Worm (Caenorhabditis elegans): ENCODE data around the gene C14A4.12.

ce11 chrII:10570302-10570701 is 42.5 kb upstream of the C14A4.12 start, which contains the start of gene txt-13:
- TF ChIP-seq W03F9.2 (tag; optimal IDR thresholded peaks at IDR 0.05), result no peak
- TF ChIP-seq him-1 (tag; optimal IDR thresholded peaks at IDR 0.05), result no peak
